Fruit fly (Drosophila melanogaster): ENCODE results near the gene CG32221.

Gene CG32221

dm6 chr3L:19790929-19791687 is 43.4 kb upstream of the CG32221 start (continued):
- TF ChIP-seq ase (GFP tag; IDR thresholded peaks at IDR 0.05), result no peak
- no peak for TF ChIP-seq CG14441 (GFP tag; IDR thresholded peaks at IDR 0.05)
- peak; percentile 86 for TF ChIP-seq Med (GFP tag)
- TF ChIP-seq CG10565 (GFP tag; optimal IDR thresholded peaks at IDR 0.05), result no peak
- peak; percentile 4 for TF ChIP-seq Mes4 (GFP tag; optimal IDR thresholded peaks at IDR 0.05)
- TF ChIP-seq onecut (GFP tag; IDR thresholded peaks at IDR 0.05), result no peak
- no peak for TF ChIP-seq Lim3 (GFP tag; IDR thresholded peaks at IDR 0.05)
- TF ChIP-seq Optix (GFP tag; IDR thresholded peaks at IDR 0.05), result no peak
- TF ChIP-seq yki (optimal IDR thresholded peaks at IDR 0.05), result peak; percentile 21
- TF ChIP-seq CG8765 (GFP tag; IDR thresholded peaks at IDR 0.05), result no peak
- peak; percentile 61 for TF ChIP-seq CG10654 (GFP tag; optimal IDR thresholded peaks at IDR 0.05)
- TF ChIP-seq CG12071 (GFP tag; optimal IDR thresholded peaks at IDR 0.05), result no peak
- TF ChIP-seq Ets97D (GFP tag; optimal IDR thresholded peaks at IDR 0.05), result peak; percentile 6
- TF ChIP-seq Sox100B (GFP tag; optimal IDR thresholded peaks at IDR 0.05), result peak; percentile 76
- peak; percentile 69 for TF ChIP-seq dm (GFP tag; optimal IDR thresholded peaks at IDR 0.05)
- peak; percentile 44 for TF ChIP-seq maf-S (GFP tag; optimal IDR thresholded peaks at IDR 0.05)
- TF ChIP-seq gsb (GFP tag; IDR thresholded peaks at IDR 0.05), result no peak
- TF ChIP-seq CG3847 (GFP tag; IDR thresholded peaks at IDR 0.05), result peak; percentile 47
- TF ChIP-seq CG8089 (GFP tag; optimal IDR thresholded peaks at IDR 0.05), result no peak
- TF ChIP-seq ci (GFP tag; IDR thresholded peaks at IDR 0.05), result peak; percentile 56; the same call in 1 of the 3 replicates
- no peak for TF ChIP-seq CG2129 (GFP tag; IDR thresholded peaks at IDR 0.05; ENCODE audit: partially characterized antibody)
- TF ChIP-seq MESR4 (GFP tag; optimal IDR thresholded peaks at IDR 0.05), result no peak
- TF ChIP-seq slbo (GFP tag; IDR thresholded peaks at IDR 0.05), result peak; percentile 66
- TF ChIP-seq MTF-1 (GFP tag; optimal IDR thresholded peaks at IDR 0.05; ENCODE audit: borderline replicate concordance), result no peak
- peak; percentile 86 to 94 for TF ChIP-seq Trl (optimal IDR thresholded peaks at IDR 0.05)
- peak; percentile 37 for TF ChIP-seq Trl (GFP tag; optimal IDR thresholded peaks at IDR 0.05)
- TF ChIP-seq ind (GFP tag; optimal IDR thresholded peaks at IDR 0.05), result peak; percentile 70
- no peak for TF ChIP-seq run (tag; optimal IDR thresholded peaks at IDR 0.05)
- peak; percentile 75 for TF ChIP-seq CG10209 (GFP tag; optimal IDR thresholded peaks at IDR 0.05)
- peak; percentile 14 for TF ChIP-seq abd-A (tag; optimal IDR thresholded peaks at IDR 0.05)
- TF ChIP-seq CG9727 (GFP tag; optimal IDR thresholded peaks at IDR 0.05), result peak; percentile 68
- TF ChIP-seq CG12769 (tag; optimal IDR thresholded peaks at IDR 0.05), result peak; percentile 9
- TF ChIP-seq CG13775 (GFP tag; optimal IDR thresholded peaks at IDR 0.05), result peak; percentile 81
- TF ChIP-seq sim (GFP tag; IDR thresholded peaks at IDR 0.05), result no peak
- TF ChIP-seq Fer1 (GFP tag; optimal IDR thresholded peaks at IDR 0.05), result peak; percentile 49
- peak; percentile 75 for TF ChIP-seq zf30C (GFP tag; optimal IDR thresholded peaks at IDR 0.05)
- peak; percentile 7 for TF ChIP-seq nerfin-1 (tag; optimal IDR thresholded peaks at IDR 0.05)
- TF ChIP-seq kay (GFP tag; optimal IDR thresholded peaks at IDR 0.05), result peak; percentile 44
- TF ChIP-seq CG14014 (GFP tag; IDR thresholded peaks at IDR 0.05), result peak; percentile 42
- no peak for TF ChIP-seq CrebB (tag; optimal IDR thresholded peaks at IDR 0.05)
- TF ChIP-seq CG6791 (GFP tag; IDR thresholded peaks at IDR 0.05; ENCODE audit: partially characterized antibody), result peak; percentile 46; the same call in 1 of the 3 replicates
- TF ChIP-seq CG7556 (GFP tag; optimal IDR thresholded peaks at IDR 0.05), result peak; percentile 77
- TF ChIP-seq B-H2 (GFP tag; optimal IDR thresholded peaks at IDR 0.05), result peak; percentile 31
- TF ChIP-seq CG7745 (tag; optimal IDR thresholded peaks at IDR 0.05), result no peak
- peak; percentile 77 for TF ChIP-seq org-1 (GFP tag; optimal IDR thresholded peaks at IDR 0.05)
- TF ChIP-seq CG31365 (tag; optimal IDR thresholded peaks at IDR 0.05), result no peak
- TF ChIP-seq Hmr (GFP tag; optimal IDR thresholded peaks at IDR 0.05), result peak; percentile 73
- no peak for TF ChIP-seq crol (GFP tag; IDR thresholded peaks at IDR 0.05)
- peak; percentile 79 for TF ChIP-seq cg (GFP tag; optimal IDR thresholded peaks at IDR 0.05)
- peak; percentile 30 for TF ChIP-seq CG6654 (GFP tag; optimal IDR thresholded peaks at IDR 0.05)
